Worm (Caenorhabditis elegans) whole organism, L4 larva: ENCODE measurements around the gene pup-2.

ENCODE experiments used
- F44E2.7 ChIP-seq: fragments of 200-800 bp; sonication (Bioruptor generic); IDR thresholded peaks from 2 replicates; pipeline ENCODE4 v2.1.2; 2022; ENCODE audit warnings: missing genetic modification characterization, missing compliant biosample characterization
- daf-12 ChIP-seq: fragments of 150-350 bp; optimal IDR thresholded peaks from 2 replicates; lab custom pipeline; 2014; ENCODE audit warnings: missing biosample characterization, missing genetic modification reagents, missing genetic modification characterization
- fkh-10 ChIP-seq: fragments of 150-350 bp; optimal IDR thresholded peaks from 2 replicates; lab custom pipeline; 2014; ENCODE audit warnings: missing biosample characterization, missing genetic modification reagents, missing genetic modification characterization
- lin-39 ChIP-seq: fragments of 150-350 bp; optimal IDR thresholded peaks from 2 replicates; lab custom pipeline; 2014; ENCODE audit warnings: missing biosample characterization, missing genetic modification reagents, missing genetic modification characterization
- mdl-1 ChIP-seq, 2 experiments: fragments of 150-350 bp in 1 of 2; sonication (generic microtip) in 1 of 2; optimal IDR thresholded peaks; 2 replicates each; lab custom pipeline; 2014 to 2017; ENCODE audit warnings: missing biosample characterization in 2 of 2, missing genetic modification characterization in 2 of 2
- unc-130 ChIP-seq: sonication (generic microtip); optimal IDR thresholded peaks from 2 replicates; lab custom pipeline; 2016; ENCODE audit warnings: missing genetic modification reagents, missing genetic modification characterization, missing compliant biosample characterization

- TF ChIP-seq F44E2.7 (GFP tag; lab: Robert Waterston, UW) (no peak), unc-130 (no peak), mdl-1 (tag; optimal IDR thresholded peaks at IDR 0.05; lab: Kevin White, UChicago) (no peak), daf-12 (tag; lab: Kevin White, UChicago) (no peak), fkh-10 (GFP tag; lab: Kevin White, UChicago) (no peak), lin-39 (tag; lab: Kevin White, UChicago) (no peak)
Observed at ce11 chrIII:5190179-5190578, 4.5 kb downstream of the pup-2 start.
